Worm (Caenorhabditis elegans): ENCODE data around the gene T22D1.8.

Gene T22D1.8

DNA sequence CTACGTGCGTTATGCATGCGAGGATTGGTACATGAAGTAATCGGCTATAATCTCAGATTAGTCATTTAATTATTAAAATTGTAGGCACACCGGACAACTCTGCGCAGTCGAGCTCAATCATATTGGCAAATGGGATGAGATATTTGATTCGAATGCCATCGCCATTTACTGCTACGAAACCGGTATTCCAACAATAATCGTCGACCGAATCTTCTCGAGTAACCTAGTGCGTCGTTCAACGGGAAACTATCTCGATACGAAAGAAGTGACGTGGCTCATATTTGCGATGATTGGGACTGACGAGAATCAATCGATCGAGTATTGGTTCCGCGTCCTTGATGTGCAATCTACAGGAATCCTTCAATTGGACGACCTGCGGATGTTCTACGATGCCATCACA lies 1.5 kb downstream of the T22D1.8 start:
- no peak for TF ChIP-seq unc-62 (GFP tag; optimal IDR thresholded peaks at IDR 0.05)

DNA sequence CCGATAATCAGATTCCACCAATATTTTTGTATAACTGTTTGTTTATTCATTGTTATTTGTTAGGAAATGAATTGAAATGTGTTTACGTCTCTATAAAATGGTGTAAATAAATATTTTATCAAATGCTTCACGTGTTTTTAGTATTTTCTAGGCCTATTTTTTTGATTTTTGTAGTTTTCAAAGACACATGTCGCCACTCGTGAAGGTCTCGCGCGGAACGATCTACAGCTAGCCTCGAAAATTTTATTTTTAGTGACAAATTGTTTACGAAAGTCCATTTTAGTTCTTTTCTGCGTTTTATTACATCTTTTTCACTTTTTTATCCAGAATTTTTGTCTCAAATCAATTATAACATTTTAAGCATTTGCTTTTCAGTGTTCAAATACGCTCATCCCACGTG lies 2.6 kb downstream of the T22D1.8 start, which contains the start of gene T22D1.5:
TSS of gene T22D1.5 (plus strand) at position 376 of the 400 bp plus-strand sequence.
- TF ChIP-seq unc-62 (GFP tag; optimal IDR thresholded peaks at IDR 0.05), result no peak

DNA sequence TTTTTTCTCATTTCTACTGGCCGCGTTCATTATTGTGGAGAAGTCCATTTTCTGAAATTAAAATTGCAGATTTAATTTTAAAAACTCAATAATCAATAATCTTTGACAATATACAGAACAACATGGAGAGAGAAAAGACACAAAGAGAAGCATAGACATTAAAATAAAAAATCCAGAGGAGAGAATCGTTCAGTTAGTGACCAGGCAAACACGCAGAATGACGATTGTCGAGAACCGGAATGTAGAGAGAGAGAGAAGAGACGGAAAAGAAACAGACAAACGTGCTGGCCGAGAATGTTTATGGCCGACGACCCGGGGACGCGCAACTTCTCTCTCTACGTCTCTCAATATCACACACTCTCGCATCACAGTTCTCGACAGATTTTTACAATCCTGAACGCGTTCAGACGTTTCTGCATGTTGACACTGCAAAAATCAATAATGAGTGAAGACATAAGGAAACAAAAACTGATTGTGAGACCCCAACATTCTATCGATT lies 18.5 kb downstream of the T22D1.8 start, which contains the start of the genes T05A12.3 and T05A12.4:
TSS of gene T05A12.3 (minus strand) at position 51 of the 499 bp plus-strand sequence.
TSS of gene T05A12.4 (plus strand) at position 348 of the 499 bp plus-strand sequence.
- TF ChIP-seq unc-62 (GFP tag; optimal IDR thresholded peaks at IDR 0.05), result no peak

DNA sequence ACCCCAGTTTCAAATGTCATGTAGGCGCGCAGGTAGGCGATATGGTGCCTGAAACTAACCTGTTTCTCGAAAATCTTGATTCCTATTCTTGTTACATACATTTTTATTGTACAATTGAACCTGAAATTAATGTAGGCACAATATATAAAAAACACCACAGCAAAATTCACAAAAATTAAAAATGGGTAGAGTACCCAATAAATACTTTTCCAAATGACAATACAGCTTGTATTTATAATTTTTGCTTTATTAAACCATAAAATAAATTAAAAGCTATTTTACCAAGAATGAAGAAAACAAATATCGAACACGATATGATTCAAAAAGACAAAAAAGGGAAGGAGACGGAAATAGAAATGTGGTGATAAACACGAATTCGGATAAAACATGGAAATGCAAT lies 22.8 kb downstream of the T22D1.8 start, which contains the start of gene tre-2:
TSS of gene tre-2 (minus strand) at position 101 of the 400 bp plus-strand sequence.
- TF ChIP-seq unc-62 (GFP tag; optimal IDR thresholded peaks at IDR 0.05), result no peak

DNA sequence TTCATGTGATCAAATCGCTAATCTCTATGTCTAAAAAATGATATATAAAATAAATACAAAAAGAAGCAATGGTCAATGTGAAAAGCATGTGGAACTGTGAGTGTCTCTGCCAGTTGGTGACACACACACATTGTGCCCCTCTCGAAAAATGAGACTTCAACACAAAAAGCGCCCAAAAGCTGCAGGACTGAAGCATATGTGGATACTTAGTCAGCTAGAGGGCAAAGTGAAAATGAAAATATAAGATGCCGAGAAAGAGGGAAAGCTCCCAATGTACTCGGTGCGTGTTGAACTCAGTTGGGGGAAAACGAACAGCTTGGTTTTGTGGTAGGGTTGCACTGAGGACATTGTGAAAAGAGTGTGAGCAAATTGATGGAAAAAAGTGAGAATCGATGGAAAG lies 25.0 kb downstream of the T22D1.8 start:
- no peak for TF ChIP-seq unc-62 (GFP tag; optimal IDR thresholded peaks at IDR 0.05)

DNA sequence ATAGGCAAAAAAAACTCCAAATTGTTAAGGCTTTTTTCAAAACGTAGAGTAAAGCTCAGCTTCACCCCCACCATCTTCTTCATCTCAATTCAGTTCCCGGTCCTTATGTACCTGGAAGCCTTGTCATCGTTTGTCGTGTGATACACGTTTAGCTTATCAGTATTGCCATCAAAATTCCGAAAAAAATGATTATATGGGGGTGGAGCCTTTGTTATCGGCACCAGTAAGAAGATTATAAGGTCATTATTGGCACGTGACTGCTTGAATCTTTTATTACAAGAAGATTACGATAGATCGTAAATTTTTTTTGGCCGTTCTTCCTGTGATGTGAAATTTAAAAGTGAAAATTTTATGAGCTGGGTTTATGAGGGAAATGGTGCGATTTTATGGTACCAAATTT lies 25.7 kb downstream of the T22D1.8 start:
- no peak for TF ChIP-seq unc-62 (GFP tag; optimal IDR thresholded peaks at IDR 0.05)

DNA sequence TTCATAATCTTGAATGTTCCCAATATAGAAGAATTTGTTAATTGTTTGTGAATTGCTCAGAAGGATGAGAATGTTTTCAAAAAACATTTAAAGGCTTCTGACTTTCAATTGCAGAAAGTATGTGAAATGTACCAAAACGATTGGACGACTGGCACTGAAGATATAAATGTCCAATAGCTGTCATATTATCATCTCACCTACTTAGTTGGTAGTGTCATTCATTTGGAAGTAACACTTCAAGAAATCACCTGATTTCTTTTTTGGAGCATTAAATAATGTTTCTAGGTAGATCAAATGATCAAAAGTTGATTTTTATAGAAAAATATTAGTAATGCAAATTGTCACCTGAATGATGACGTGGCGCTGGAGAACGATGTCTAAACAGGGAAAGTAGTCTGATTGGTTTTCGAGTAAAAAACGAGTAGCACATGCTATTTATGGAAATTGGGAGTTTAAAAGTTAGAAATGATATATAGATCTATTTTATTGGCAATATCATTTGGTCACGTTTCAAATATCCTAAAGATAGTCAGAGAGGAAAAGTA lies 26.4 kb downstream of the T22D1.8 start:
- TF ChIP-seq unc-62 (GFP tag; optimal IDR thresholded peaks at IDR 0.05), result no peak

DNA sequence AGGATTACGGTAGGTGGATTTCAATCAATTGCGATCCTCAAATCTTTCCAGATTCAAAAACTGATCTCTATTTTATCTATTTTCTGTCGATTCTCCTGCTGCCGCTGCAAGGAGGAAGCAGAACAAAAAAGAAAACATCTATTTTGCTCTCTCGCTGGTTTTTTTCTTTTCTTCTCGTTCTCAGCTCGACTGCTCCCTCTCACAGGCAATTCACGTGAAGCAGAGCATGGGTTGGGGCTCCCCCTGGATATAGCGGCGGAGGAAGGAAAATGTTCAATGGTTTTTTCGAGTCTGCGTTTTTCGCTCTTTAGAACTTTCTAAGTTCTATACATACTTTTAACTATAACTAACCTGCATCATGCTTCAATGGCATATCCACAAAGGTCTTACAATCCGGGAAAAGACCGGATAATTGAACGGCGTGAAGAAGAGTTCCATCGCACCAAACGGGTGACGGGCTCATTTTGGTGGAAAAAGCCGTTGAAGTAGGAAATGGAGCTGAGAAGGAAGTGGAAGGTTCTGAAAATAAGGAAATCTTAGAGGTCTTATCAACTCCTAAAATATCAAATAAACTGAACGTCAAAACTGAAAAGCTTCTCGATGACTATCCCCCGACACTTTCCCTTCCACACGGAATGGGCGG lies 27.1 kb downstream of the T22D1.8 start:
- no peak for TF ChIP-seq unc-62 (GFP tag; optimal IDR thresholded peaks at IDR 0.05)

DNA sequence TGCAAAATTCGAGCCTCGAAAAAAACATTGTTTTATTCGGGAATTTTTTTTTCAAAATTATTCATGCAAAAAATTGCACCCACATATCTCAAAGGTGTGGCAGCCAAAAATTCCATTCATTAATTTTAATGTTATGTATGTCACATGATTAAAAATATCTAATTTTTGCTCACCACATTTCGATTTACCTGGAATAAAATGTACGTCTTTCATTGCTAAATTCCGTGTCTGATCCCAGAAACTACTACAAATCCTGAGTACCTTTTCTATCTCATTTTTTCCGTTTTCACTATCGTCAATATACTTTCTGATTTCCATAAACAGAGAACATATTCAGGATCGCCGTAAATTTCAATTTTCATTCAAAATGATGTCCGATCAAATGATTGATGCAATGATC lies 33.2 kb downstream of the T22D1.8 start, which contains the start of gene srx-19:
TSS of gene srx-19 (plus strand) at position 301 of the 400 bp plus-strand sequence.
- TF ChIP-seq unc-62 (GFP tag; optimal IDR thresholded peaks at IDR 0.05), result no peak

DNA sequence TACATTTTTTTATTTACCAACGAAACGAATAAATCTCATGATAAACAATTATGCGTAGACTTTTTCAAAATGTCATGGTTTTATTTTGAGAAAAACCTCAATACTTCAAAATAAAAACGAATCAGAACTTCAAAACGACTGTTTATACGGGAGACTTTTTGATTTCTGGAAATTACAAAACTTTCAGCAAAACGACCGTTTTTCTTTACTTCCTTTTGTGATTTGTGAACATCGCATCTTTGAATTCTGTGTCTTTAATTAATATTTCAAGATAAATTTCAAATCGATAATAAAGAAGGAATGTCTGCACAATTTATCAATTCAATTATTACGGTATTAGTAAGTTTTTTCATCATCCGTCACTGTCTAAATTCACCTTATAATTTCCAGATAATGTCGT lies 38.4 kb downstream of the T22D1.8 start, which contains the start of gene srx-20:
TSS of gene srx-20 (plus strand) at position 301 of the 400 bp plus-strand sequence.
- no peak for TF ChIP-seq unc-62 (GFP tag; optimal IDR thresholded peaks at IDR 0.05)

DNA sequence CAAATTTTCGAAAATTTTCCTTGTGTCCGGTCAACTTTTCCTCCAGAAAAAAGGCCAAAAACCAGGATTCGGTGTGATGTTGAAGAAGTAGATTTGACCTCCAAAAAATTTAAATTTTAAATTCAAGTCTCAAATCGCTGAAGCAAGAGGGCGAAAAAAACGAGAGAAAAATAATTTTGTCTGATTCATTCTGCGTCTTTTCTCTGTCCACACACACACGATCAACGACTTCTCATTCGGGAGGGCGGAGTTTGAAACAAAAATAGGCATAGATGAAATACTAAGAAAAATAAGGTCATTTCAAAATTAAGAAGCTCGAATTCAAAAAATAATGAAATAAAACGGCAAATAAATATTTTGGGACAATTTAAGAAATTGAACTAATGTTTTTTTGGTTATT lies 46.9 kb downstream of the T22D1.8 start, which contains the start of gene R13H7.2:
TSS of gene R13H7.2 (minus strand) at position 101 of the 400 bp plus-strand sequence.
- no peak for TF ChIP-seq unc-62 (GFP tag; optimal IDR thresholded peaks at IDR 0.05)

DNA sequence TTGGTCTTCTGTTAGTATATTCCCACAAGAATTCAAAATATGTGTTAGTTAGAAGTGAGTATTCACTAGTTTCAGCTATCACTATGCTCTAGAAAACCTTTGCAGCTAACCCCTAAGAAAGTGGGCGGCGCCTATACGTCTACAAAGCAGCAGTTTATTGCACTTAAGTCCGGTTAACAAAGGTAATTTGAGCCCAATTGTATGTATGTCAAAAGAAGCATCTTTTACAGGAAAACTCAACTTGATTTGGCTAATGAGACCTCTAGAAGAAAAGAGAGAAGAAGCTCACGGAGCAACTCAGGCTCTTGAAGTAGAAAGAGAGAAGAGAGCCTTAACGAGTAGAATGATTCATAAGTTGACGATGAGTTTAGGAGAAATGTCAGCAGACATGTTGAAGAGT lies 53.4 kb downstream of the T22D1.8 start:
- no peak for TF ChIP-seq unc-62 (GFP tag; optimal IDR thresholded peaks at IDR 0.05)
